Fruit fly (Drosophila melanogaster) whole organism, pupa: ENCODE results near the gene CG18265.

Experiments used
- CG10348 ChIP-seq: fragments of 200-800 bp; sonication (Bioruptor generic); IDR thresholded peaks from 2 replicates; pipeline ENCODE4 v1.3.6; 2022; ENCODE audit warnings: missing biosample characterization, missing genetic modification characterization
- CG12605 ChIP-seq: fragments of 200-800 bp; sonication (Bioruptor generic); IDR thresholded peaks from 2 replicates; pipeline ENCODE4 v1.3.6; 2022; ENCODE audit warnings: missing biosample characterization, missing genetic modification characterization
- CG13204 ChIP-seq: fragments of 200-800 bp; sonication (Bioruptor generic); optimal IDR thresholded peaks from 2 replicates; lab custom pipeline; 2018; ENCODE audit warnings: missing biosample characterization, mild to moderate bottlenecking, missing genetic modification characterization, moderate library complexity
- CG14655 ChIP-seq: fragments of 200-800 bp; sonication (Bioruptor generic); optimal IDR thresholded peaks from 3 replicates; lab custom pipeline; 2017; ENCODE audit warnings: mild to moderate bottlenecking, missing biosample characterization, missing genetic modification reagents, missing genetic modification characterization
- CG15710 ChIP-seq: fragments of 200-800 bp; sonication (Bioruptor generic); optimal IDR thresholded peaks from 2 replicates; lab custom pipeline; 2018; ENCODE audit warnings: missing biosample characterization, mild to moderate bottlenecking, missing genetic modification characterization, moderate library complexity
- CG17806 ChIP-seq: fragments of 200-800 bp; sonication (Bioruptor generic); optimal IDR thresholded peaks from 2 replicates; lab custom pipeline; 2018; ENCODE audit warnings: missing biosample characterization, mild to moderate bottlenecking, missing genetic modification characterization, moderate library complexity
- CG32121 ChIP-seq: fragments of 200-800 bp; sonication (Bioruptor generic); IDR thresholded peaks from 2 replicates; pipeline ENCODE4 v1.3.6; 2022; ENCODE audit warnings: missing biosample characterization, missing genetic modification characterization
- CG34367 ChIP-seq: fragments of 200-800 bp; sonication (Bioruptor generic); optimal IDR thresholded peaks from 2 replicates; lab custom pipeline; 2018; ENCODE audit warnings: missing biosample characterization, mild to moderate bottlenecking, missing genetic modification characterization
- CG4496 ChIP-seq: fragments of 200-800 bp; sonication (Bioruptor generic); IDR thresholded peaks from 3 replicates; pipeline ENCODE4 v1.3.6; 2022; ENCODE audit warnings: missing biosample characterization, missing genetic modification characterization
- CG8159 ChIP-seq: fragments of 200-800 bp; sonication (Bioruptor generic); optimal IDR thresholded peaks from 3 replicates; lab custom pipeline; 2018; ENCODE audit warnings: missing biosample characterization, mild to moderate bottlenecking, missing genetic modification characterization, moderate library complexity
- CG8301 ChIP-seq: fragments of 200-800 bp; sonication (Bioruptor generic); optimal IDR thresholded peaks from 2 replicates; lab custom pipeline; 2018; ENCODE audit warnings: missing biosample characterization, mild to moderate bottlenecking, missing genetic modification characterization
- CG9948 ChIP-seq: fragments of 200-800 bp; sonication (Bioruptor generic); optimal IDR thresholded peaks from 2 replicates; lab custom pipeline; 2018; ENCODE audit warnings: missing biosample characterization, mild to moderate bottlenecking, missing genetic modification characterization, moderate library complexity
- D1 ChIP-seq: fragments of 200-800 bp; sonication (Bioruptor generic); optimal IDR thresholded peaks from 2 replicates; lab custom pipeline; 2018; ENCODE audit warnings: missing biosample characterization, mild to moderate bottlenecking, missing genetic modification characterization, moderate library complexity
- EcR ChIP-seq: fragments of 200-800 bp; sonication (Bioruptor generic); optimal IDR thresholded peaks from 3 replicates; lab custom pipeline; 2019; ENCODE audit warnings: missing biosample characterization, missing genetic modification characterization, mild to moderate bottlenecking, moderate library complexity, missing genetic modification reagents
- Ets98B ChIP-seq: fragments of 200-800 bp; sonication (Bioruptor generic); IDR thresholded peaks from 2 replicates; pipeline ENCODE4 v1.3.6; 2022; ENCODE audit warnings: missing biosample characterization, missing genetic modification characterization
- Pif1A ChIP-seq: fragments of 200-800 bp; sonication (Bioruptor generic); optimal IDR thresholded peaks from 3 replicates; lab custom pipeline; 2016; ENCODE audit warnings: missing biosample characterization, missing genetic modification characterization
- Pif1B ChIP-seq: fragments of 200-800 bp; sonication (Bioruptor generic); optimal IDR thresholded peaks from 3 replicates; lab custom pipeline; 2016; ENCODE audit warnings: missing biosample characterization, missing genetic modification characterization
- Snoo ChIP-seq: fragments of 200-800 bp; sonication (Bioruptor generic); optimal IDR thresholded peaks from 3 replicates; lab custom pipeline; 2017; ENCODE audit warnings: missing biosample characterization, mild to moderate bottlenecking, missing genetic modification characterization, inconsistent platforms
- fd96Ca ChIP-seq: fragments of 200-800 bp; sonication (Bioruptor generic); IDR thresholded peaks from 3 replicates; pipeline ENCODE4 v1.3.6; 2022; ENCODE audit warnings: missing biosample characterization, missing genetic modification characterization
- gl ChIP-seq: fragments of 200-800 bp; sonication (Bioruptor generic); optimal IDR thresholded peaks from 2 replicates; lab custom pipeline; 2018; ENCODE audit warnings: missing biosample characterization, mild to moderate bottlenecking, missing genetic modification characterization
- rn ChIP-seq: fragments of 200-800 bp; sonication (Bioruptor generic); IDR thresholded peaks from 2 replicates; pipeline ENCODE4 v1.3.6; 2022; ENCODE audit warnings: missing biosample characterization, missing genetic modification characterization

CG18265 gene

DNA sequence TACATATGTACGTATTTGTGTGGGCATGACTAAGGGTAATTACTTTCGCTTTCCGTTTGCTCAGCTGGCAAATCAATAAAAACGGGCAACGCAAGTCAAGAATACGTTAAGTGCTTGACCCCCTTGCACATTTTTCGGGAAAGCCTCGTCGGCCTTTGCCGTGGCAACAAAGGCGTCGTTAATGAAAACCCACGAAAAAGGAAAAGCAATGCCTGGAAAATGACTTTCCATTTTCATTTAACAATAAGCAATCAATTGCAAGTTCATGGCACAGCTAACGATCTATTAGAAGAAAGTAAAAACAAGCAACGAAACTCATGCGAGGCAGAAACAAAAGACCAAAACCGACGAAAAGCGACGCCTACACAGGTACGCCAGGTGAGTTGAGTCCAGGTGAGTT is 56.8 kb downstream of the CG18265 start:
- TF ChIP-seq CG17806 (tag; lab: Kevin White, UChicago) (no peak), CG32121 (GFP tag; lab: Robert Waterston, UW) (no peak), Ets98B (GFP tag; lab: Robert Waterston, UW) (no peak), CG8301 (no peak), Pif1B (GFP tag; lab: Kevin White, UChicago) (no peak), CG12605 (no peak), CG9948 (tag; lab: Kevin White, UChicago) (no peak), rn (GFP tag; lab: Robert Waterston, UW) (no peak), Pif1A (GFP tag; lab: Kevin White, UChicago) (no peak), CG15710 (tag; lab: Kevin White, UChicago) (no peak), CG14655 (GFP tag; lab: Kevin White, UChicago) (no peak), gl (no peak), CG4496 (GFP tag; lab: Robert Waterston, UW) (no peak), D1 (tag; lab: Kevin White, UChicago) (no peak), CG8159 (tag; lab: Kevin White, UChicago) (no peak), EcR (GFP tag; lab: Kevin White, UChicago) (no peak)

DNA sequence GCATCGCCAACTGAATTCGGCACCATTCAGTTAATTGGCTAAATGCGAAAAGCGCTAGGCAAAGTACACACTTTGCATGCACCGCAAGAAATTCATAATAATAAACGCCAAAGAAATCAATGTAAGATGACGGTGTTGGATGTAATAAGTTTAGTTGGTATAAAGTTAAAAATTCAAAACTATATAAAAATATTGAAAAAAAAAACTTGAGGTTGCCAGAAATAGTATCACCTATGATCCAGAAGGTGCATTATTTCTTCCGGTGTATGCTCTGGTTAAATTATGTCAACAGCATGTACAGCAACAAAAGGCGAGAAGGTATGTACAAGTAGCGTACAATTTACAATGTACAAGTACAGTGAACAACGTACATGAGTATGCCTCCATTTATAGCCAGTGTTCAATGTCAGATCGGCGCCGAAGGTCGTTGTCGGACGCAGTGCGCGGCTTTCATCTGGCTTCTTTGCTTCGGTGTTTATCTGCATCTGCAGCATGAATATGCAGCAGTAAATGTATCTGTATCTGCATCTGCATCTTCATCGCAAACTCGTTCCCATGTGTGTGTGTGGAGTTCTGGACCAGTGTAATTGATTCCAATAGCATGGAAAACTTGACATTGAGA is 57.8 kb downstream of the CG18265 start:
- TF ChIP-seq CG4496 (GFP tag; lab: Robert Waterston, UW) (peak; percentile 87), CG14655 (GFP tag; lab: Kevin White, UChicago) (peak; percentile 83), fd96Ca (GFP tag; lab: Robert Waterston, UW) (no peak; the same call in 1 of the 3 replicates), CG13204 (GFP tag; lab: Kevin White, UChicago) (peak; percentile 40), CG17806 (tag; lab: Kevin White, UChicago) (peak; percentile 89), EcR (GFP tag; lab: Kevin White, UChicago) (peak; percentile 84), Snoo (tag; lab: Kevin White, UChicago) (peak; percentile 45), rn (GFP tag; lab: Robert Waterston, UW) (peak; percentile 58), CG12605 (0 out of 2 replicates have a peak, but pooled peaks have one; percentile 51), CG8301 (peak; percentile 65), Ets98B (GFP tag; lab: Robert Waterston, UW) (peak; percentile 56), CG9948 (tag; lab: Kevin White, UChicago) (peak; percentile 88), CG15710 (tag; lab: Kevin White, UChicago) (peak; percentile 85), D1 (tag; lab: Kevin White, UChicago) (peak; percentile 73), Pif1A (GFP tag; lab: Kevin White, UChicago) (peak; percentile 86), CG34367 (tag; lab: Kevin White, UChicago) (peak; percentile 81), CG32121 (GFP tag; lab: Robert Waterston, UW) (peak; percentile 73), Pif1B (GFP tag; lab: Kevin White, UChicago) (peak; percentile 81), gl (peak; percentile 48), CG8159 (tag; lab: Kevin White, UChicago) (peak; percentile 90), CG10348 (GFP tag; lab: Robert Waterston, UW) (no peak)

DNA sequence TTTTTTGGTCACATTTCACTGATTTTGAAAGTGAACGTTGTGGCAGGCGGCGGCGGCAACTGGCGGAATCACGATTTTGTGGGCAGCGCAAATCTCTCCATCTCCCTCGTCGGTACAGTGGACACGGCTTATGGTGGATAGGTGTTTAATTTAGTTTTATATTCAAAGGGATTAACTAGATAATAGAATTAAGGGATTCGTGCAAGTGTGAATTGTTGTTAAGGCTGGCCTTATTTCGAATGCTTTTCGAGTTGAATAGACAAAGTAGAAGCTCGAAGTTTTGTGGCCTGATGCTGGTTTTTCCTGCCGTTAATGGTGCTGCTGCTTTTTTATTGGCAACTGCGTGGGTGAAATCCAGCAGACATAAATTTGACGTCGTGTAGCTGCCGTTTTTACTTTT is 58.8 kb downstream of the CG18265 start:
- TF ChIP-seq Ets98B (GFP tag; lab: Robert Waterston, UW), result peak; percentile 45
- peak; percentile 50; the same call in 2 of the 3 replicates for TF ChIP-seq CG4496 (GFP tag; lab: Robert Waterston, UW)
- TF ChIP-seq CG12605, result no peak
- peak; percentile 64; the same call in 1 of the 2 replicates for TF ChIP-seq CG32121 (GFP tag; lab: Robert Waterston, UW)
- TF ChIP-seq CG13204 (GFP tag; lab: Kevin White, UChicago), result no peak
- no peak for TF ChIP-seq gl
- no peak for TF ChIP-seq CG8301
- no peak for TF ChIP-seq CG9948 (tag; lab: Kevin White, UChicago)
- no peak for TF ChIP-seq CG34367 (tag; lab: Kevin White, UChicago)
- no peak for TF ChIP-seq Pif1B (GFP tag; lab: Kevin White, UChicago)
- TF ChIP-seq Snoo (tag; lab: Kevin White, UChicago), result no peak
- no peak for TF ChIP-seq CG8159 (tag; lab: Kevin White, UChicago)
- peak; percentile 24 for TF ChIP-seq Pif1A (GFP tag; lab: Kevin White, UChicago)
- TF ChIP-seq EcR (GFP tag; lab: Kevin White, UChicago), result no peak
- no peak for TF ChIP-seq CG15710 (tag; lab: Kevin White, UChicago)
- TF ChIP-seq D1 (tag; lab: Kevin White, UChicago), result no peak
- TF ChIP-seq CG17806 (tag; lab: Kevin White, UChicago), result no peak
- TF ChIP-seq CG14655 (GFP tag; lab: Kevin White, UChicago), result peak; percentile 12
- no peak for TF ChIP-seq CG10348 (GFP tag; lab: Robert Waterston, UW)
- 0 out of 2 replicates have a peak, but pooled peaks have one; percentile 5 for TF ChIP-seq rn (GFP tag; lab: Robert Waterston, UW)
- TF ChIP-seq fd96Ca (GFP tag; lab: Robert Waterston, UW), result peak; percentile 74

DNA sequence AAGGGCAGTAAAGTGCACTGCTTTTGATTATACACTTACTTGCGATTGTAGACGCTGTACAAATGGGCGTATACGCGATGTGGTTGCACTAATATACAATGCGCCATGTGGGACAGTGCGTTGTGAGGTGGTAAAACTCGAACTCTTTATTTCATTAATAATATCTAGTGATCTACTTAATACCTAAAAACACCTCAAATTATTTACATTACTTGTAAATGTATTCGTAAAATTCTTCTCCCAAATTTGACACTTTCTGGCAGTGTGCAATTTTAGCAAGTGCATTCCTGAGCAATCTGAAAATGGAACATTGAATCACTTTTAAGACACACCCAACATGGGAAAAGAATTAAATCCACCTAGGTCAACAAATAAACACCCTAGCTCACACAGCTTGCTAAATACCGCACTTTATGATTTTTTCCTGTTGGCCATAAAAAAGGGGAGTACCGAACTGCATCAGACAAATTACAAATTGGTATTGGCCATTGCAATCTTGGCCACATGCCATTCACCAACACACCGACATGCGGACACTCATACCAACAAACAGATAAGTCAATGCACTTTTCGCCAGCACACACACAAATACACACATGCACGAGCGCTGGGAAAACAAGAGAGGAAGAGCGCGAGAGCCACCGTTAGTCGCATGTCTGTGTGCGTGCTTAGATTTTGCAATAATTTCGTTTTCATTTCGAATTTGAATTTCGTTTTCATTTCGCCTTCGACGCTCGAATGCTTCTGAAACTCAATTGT is 59.9 kb downstream of the CG18265 start:
- TF ChIP-seq CG34367 (tag; lab: Kevin White, UChicago) (no peak), Ets98B (GFP tag; lab: Robert Waterston, UW) (peak; percentile 49; the same call in 1 of the 2 replicates), CG12605 (peak; percentile 23; the same call in 1 of the 2 replicates), CG4496 (GFP tag; lab: Robert Waterston, UW) (no peak; the same call in 2 of the 3 replicates), CG13204 (GFP tag; lab: Kevin White, UChicago) (no peak), CG9948 (tag; lab: Kevin White, UChicago) (no peak), Pif1A (GFP tag; lab: Kevin White, UChicago) (no peak), CG8301 (no peak), rn (GFP tag; lab: Robert Waterston, UW) (no peak), CG14655 (GFP tag; lab: Kevin White, UChicago) (peak; percentile 40), fd96Ca (GFP tag; lab: Robert Waterston, UW) (no peak), EcR (GFP tag; lab: Kevin White, UChicago) (peak; percentile 90), CG32121 (GFP tag; lab: Robert Waterston, UW) (peak; percentile 47; the same call in 1 of the 2 replicates), Snoo (tag; lab: Kevin White, UChicago) (no peak), Pif1B (GFP tag; lab: Kevin White, UChicago) (no peak), gl (no peak), CG15710 (tag; lab: Kevin White, UChicago) (no peak), CG8159 (tag; lab: Kevin White, UChicago) (no peak), CG17806 (tag; lab: Kevin White, UChicago) (no peak), D1 (tag; lab: Kevin White, UChicago) (no peak), CG10348 (GFP tag; lab: Robert Waterston, UW) (no peak)
